Fruit fly (Drosophila melanogaster): Measurements from ENCODE around the gene ppl.

DNA sequence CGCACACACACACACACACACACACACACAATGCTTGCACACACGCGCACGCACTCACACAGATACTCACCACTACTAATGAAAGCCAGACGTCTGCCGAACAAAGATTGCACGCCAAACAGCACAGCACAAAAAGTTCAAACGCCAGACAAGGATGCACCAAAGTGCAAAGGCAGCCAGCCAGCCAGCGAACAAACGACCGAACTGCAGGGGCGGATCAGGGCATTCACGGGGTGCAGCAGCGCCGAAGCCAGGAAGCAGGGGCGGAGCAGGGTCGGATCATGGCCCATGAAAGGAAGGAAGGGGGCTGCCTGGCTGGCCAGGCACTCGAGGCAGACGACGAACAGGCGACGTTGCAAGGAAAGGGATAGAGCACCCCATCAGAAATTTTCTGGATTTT, 28.8 kb downstream of the ppl start:
- TF ChIP-seq CG8159 (tag; optimal IDR thresholded peaks at IDR 0.05) (no peak), CG9948 (tag; optimal IDR thresholded peaks at IDR 0.05) (no peak), EcR (GFP tag; optimal IDR thresholded peaks at IDR 0.05) (peak; percentile 93), CG34367 (tag; optimal IDR thresholded peaks at IDR 0.05) (no peak), Pif1B (GFP tag; optimal IDR thresholded peaks at IDR 0.05) (no peak), D1 (tag; optimal IDR thresholded peaks at IDR 0.05) (no peak), fd96Ca (GFP tag; IDR thresholded peaks at IDR 0.05) (no peak), CG17806 (tag; optimal IDR thresholded peaks at IDR 0.05) (no peak), Ets98B (GFP tag; IDR thresholded peaks at IDR 0.05) (no peak), CG12605 (GFP tag; IDR thresholded peaks at IDR 0.05) (no peak)

Data from whole organism, pupa.